Worm (Caenorhabditis elegans) whole organism, mixed stage, embryonic: ENCODE data around the gene F10G7.10.

Experiments
- M03D4.4 ChIP-seq: sonication (generic microtip); optimal IDR thresholded peaks from 2 replicates; lab custom pipeline; 2017; ENCODE audit warnings: mild to moderate bottlenecking, missing genetic modification characterization, missing compliant biosample characterization
- bed-3 ChIP-seq: fragments of 200-800 bp; sonication (Bioruptor generic); optimal IDR thresholded peaks from 3 replicates; lab custom pipeline; 2018; ENCODE audit warnings: mild to moderate bottlenecking, missing genetic modification characterization, moderate library complexity, missing compliant biosample characterization
- blmp-1 ChIP-seq: fragments of 150-350 bp; optimal IDR thresholded peaks from 2 replicates; lab custom pipeline; 2014; ENCODE audit warnings: missing biosample characterization, missing genetic modification characterization
- ceh-39 ChIP-seq: fragments of 150-350 bp; optimal IDR thresholded peaks from 2 replicates; lab custom pipeline; 2014; ENCODE audit warnings: missing biosample characterization, missing genetic modification characterization
- ceh-43 ChIP-seq: fragments of 200-800 bp; sonication (Bioruptor generic); optimal IDR thresholded peaks from 2 replicates; lab custom pipeline; 2018; ENCODE audit warnings: mild to moderate bottlenecking, missing genetic modification characterization, moderate library complexity, missing compliant biosample characterization
- ceh-83 ChIP-seq: fragments of 200-800 bp; sonication (Bioruptor generic); optimal IDR thresholded peaks from 2 replicates; lab custom pipeline; 2018; ENCODE audit warnings: mild to moderate bottlenecking, missing genetic modification characterization, missing compliant biosample characterization
- ces-1 ChIP-seq: fragments of 150-350 bp; optimal IDR thresholded peaks from 2 replicates; lab custom pipeline; 2014; ENCODE audit warnings: missing biosample characterization, missing genetic modification reagents, missing genetic modification characterization
- cnd-1 ChIP-seq: fragments of 200-800 bp; sonication (Bioruptor generic); optimal IDR thresholded peaks from 2 replicates; lab custom pipeline; 2018; ENCODE audit warnings: mild to moderate bottlenecking, missing genetic modification characterization, missing compliant biosample characterization
- drap-1 ChIP-seq: fragments of 200-800 bp; sonication (Bioruptor generic); optimal IDR thresholded peaks from 3 replicates; lab custom pipeline; 2018; ENCODE audit warnings: mild to moderate bottlenecking, missing genetic modification characterization, missing compliant biosample characterization
- elt-1 ChIP-seq: sonication (generic microtip); optimal IDR thresholded peaks from 2 replicates; lab custom pipeline; 2017; ENCODE audit warnings: missing genetic modification characterization, mild to moderate bottlenecking, missing compliant biosample characterization, antibody characterized with exemption, moderate library complexity, borderline replicate concordance; ENCODE audit not compliant: insufficient read depth
- elt-3 ChIP-seq: fragments of 150-350 bp; optimal IDR thresholded peaks from 2 replicates; lab custom pipeline; 2014; ENCODE audit warnings: missing biosample characterization, missing genetic modification characterization
- flh-1 ChIP-seq: fragments of 200-800 bp; sonication (Bioruptor generic); optimal IDR thresholded peaks from 2 replicates; lab custom pipeline; 2018; ENCODE audit warnings: mild to moderate bottlenecking, missing genetic modification characterization, moderate library complexity, missing compliant biosample characterization
- ham-2 ChIP-seq: fragments of 200-800 bp; sonication (Bioruptor generic); optimal IDR thresholded peaks from 2 replicates; lab custom pipeline; 2018; ENCODE audit warnings: mild to moderate bottlenecking, missing genetic modification characterization, missing compliant biosample characterization
- hlh-1 ChIP-seq: fragments of 150-350 bp; optimal IDR thresholded peaks from 2 replicates; lab custom pipeline; 2014; ENCODE audit warnings: missing biosample characterization, missing genetic modification reagents, missing genetic modification characterization
- lin-13 ChIP-seq: fragments of 150-350 bp; optimal IDR thresholded peaks from 2 replicates; lab custom pipeline; 2014; ENCODE audit warnings: missing biosample characterization, missing genetic modification characterization
- lin-32 ChIP-seq: fragments of 200-800 bp; sonication (Bioruptor generic); optimal IDR thresholded peaks from 2 replicates; lab custom pipeline; 2018; ENCODE audit warnings: mild to moderate bottlenecking, missing genetic modification characterization, missing compliant biosample characterization
- lsy-2 ChIP-seq: fragments of 150-350 bp; optimal IDR thresholded peaks from 2 replicates; lab custom pipeline; 2014; ENCODE audit warnings: missing biosample characterization, missing genetic modification characterization
- mab-5 ChIP-seq: fragments of 150-350 bp; optimal IDR thresholded peaks from 2 replicates; lab custom pipeline; 2014; ENCODE audit warnings: missing biosample characterization, missing genetic modification characterization
- mep-1 ChIP-seq: fragments of 150-350 bp; optimal IDR thresholded peaks from 2 replicates; lab custom pipeline; 2017; ENCODE audit warnings: missing biosample characterization, missing genetic modification reagents, missing genetic modification characterization, inconsistent platforms
- mls-2 ChIP-seq: sonication (generic microtip); optimal IDR thresholded peaks from 2 replicates; lab custom pipeline; 2016; ENCODE audit warnings: mild to moderate bottlenecking, missing genetic modification characterization, moderate library complexity, missing compliant biosample characterization
- nhr-12 ChIP-seq: fragments of 150-350 bp; optimal IDR thresholded peaks from 2 replicates; lab custom pipeline; 2014; ENCODE audit warnings: missing biosample characterization, missing genetic modification characterization
- nhr-2 ChIP-seq: fragments of 150-350 bp; optimal IDR thresholded peaks from 2 replicates; lab custom pipeline; 2014; ENCODE audit warnings: missing biosample characterization, missing genetic modification characterization
- nhr-237 ChIP-seq: fragments of 150-350 bp; optimal IDR thresholded peaks from 2 replicates; lab custom pipeline; 2014; ENCODE audit warnings: missing biosample characterization, missing genetic modification characterization
- nhr-28 ChIP-seq: fragments of 150-350 bp; optimal IDR thresholded peaks from 2 replicates; lab custom pipeline; 2014; ENCODE audit warnings: missing biosample characterization, missing genetic modification characterization
- nhr-76 ChIP-seq: sonication (generic microtip); optimal IDR thresholded peaks from 2 replicates; lab custom pipeline; 2017; ENCODE audit warnings: missing biosample characterization, missing genetic modification characterization
- pha-4 ChIP-seq: fragments of 150-350 bp; optimal IDR thresholded peaks from 2 replicates; lab custom pipeline; 2018; ENCODE audit warnings: missing biosample characterization, missing genetic modification reagents, missing genetic modification characterization
- sem-2 ChIP-seq: fragments of 200-800 bp; sonication (Bioruptor generic); optimal IDR thresholded peaks from 2 replicates; lab custom pipeline; 2018; ENCODE audit warnings: mild to moderate bottlenecking, missing genetic modification characterization, missing compliant biosample characterization
- snpc-4 ChIP-seq: fragments of 150-350 bp; optimal IDR thresholded peaks from 2 replicates; lab custom pipeline; 2014; ENCODE audit warnings: missing biosample characterization, missing genetic modification characterization
- sptf-1 ChIP-seq: sonication (generic microtip); optimal IDR thresholded peaks from 2 replicates; lab custom pipeline; 2017; ENCODE audit warnings: mild to moderate bottlenecking, missing genetic modification characterization, moderate library complexity, missing compliant biosample characterization
- tbx-8 ChIP-seq: fragments of 200-800 bp; sonication (Bioruptor generic); optimal IDR thresholded peaks from 2 replicates; lab custom pipeline; 2018; ENCODE audit warnings: mild to moderate bottlenecking, missing genetic modification characterization, moderate library complexity, missing compliant biosample characterization
- unc-120 ChIP-seq: sonication (generic microtip); optimal IDR thresholded peaks from 2 replicates; lab custom pipeline; 2017; ENCODE audit warnings: missing genetic modification characterization, missing compliant biosample characterization; ENCODE audit not compliant: poor library complexity, severe bottlenecking
- unc-39 ChIP-seq: fragments of 150-350 bp; optimal IDR thresholded peaks from 2 replicates; lab custom pipeline; 2014; ENCODE audit warnings: missing biosample characterization, missing genetic modification characterization
- unc-62 ChIP-seq: fragments of 150-350 bp; optimal IDR thresholded peaks from 2 replicates; lab custom pipeline; 2014; ENCODE audit warnings: missing biosample characterization, missing genetic modification reagents, missing genetic modification characterization
- zip-8 ChIP-seq: fragments of 150-350 bp; optimal IDR thresholded peaks from 2 replicates; lab custom pipeline; 2014; ENCODE audit warnings: missing biosample characterization, missing genetic modification characterization
- ztf-11 ChIP-seq: fragments of 150-350 bp; optimal IDR thresholded peaks from 2 replicates; lab custom pipeline; 2014; ENCODE audit warnings: missing biosample characterization, missing genetic modification characterization

Gene F10G7.10

DNA sequence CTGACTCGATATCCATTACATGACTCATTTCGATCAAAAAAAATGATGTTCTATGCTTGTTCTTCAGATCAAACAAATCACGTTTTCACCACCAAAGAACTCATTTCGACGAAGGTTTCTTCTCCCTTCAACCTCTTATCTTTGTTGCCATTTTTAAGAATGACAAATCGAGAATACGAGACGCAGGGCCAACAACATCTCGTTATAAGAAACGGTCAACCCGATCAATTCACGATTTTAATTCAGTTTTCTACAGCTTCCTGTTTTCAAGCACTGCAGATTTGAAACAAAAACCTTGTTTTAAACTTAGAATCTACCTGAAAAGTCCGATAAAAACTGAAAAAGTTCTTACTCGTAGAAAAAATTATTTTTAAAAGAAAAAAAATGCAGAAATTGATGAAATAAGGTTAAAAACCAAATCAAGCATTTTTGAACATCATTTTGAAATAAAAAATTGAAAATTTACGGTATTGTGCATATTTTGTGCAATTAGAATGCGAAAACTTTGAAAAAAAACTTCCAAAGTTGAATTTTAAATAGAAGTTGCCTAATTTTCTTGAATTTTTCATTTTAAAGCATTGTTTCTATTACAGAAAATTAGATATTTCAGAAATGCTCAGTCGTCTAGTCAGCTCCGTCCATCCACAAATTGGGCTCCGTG is 15.6 kb upstream of the F10G7.10 start, which contains the start of gene acs-11:
acs-11 (plus strand) TSS at position 611 of the 661 bp plus-strand sequence.
- TF ChIP-seq nhr-12 (tag; lab: Kevin White, UChicago) (no peak), flh-1 (no peak), unc-120 (no peak), ham-2 (GFP tag; lab: Kevin White, UChicago) (no peak), ces-1 (GFP tag; lab: Kevin White, UChicago) (no peak), elt-3 (tag; lab: Kevin White, UChicago) (no peak), zip-8 (tag; lab: Kevin White, UChicago) (no peak), M03D4.4 (tag; lab: Kevin White, UChicago) (no peak), lin-13 (tag; lab: Kevin White, UChicago) (no peak), unc-62 (no peak), mab-5 (no peak), unc-39 (tag; lab: Kevin White, UChicago) (no peak), ceh-43 (GFP tag; lab: Kevin White, UChicago) (no peak), elt-1 (tag; lab: Kevin White, UChicago) (no peak), ceh-39 (tag; lab: Kevin White, UChicago) (no peak), sptf-1 (tag; lab: Kevin White, UChicago) (no peak), hlh-1 (no peak)

DNA sequence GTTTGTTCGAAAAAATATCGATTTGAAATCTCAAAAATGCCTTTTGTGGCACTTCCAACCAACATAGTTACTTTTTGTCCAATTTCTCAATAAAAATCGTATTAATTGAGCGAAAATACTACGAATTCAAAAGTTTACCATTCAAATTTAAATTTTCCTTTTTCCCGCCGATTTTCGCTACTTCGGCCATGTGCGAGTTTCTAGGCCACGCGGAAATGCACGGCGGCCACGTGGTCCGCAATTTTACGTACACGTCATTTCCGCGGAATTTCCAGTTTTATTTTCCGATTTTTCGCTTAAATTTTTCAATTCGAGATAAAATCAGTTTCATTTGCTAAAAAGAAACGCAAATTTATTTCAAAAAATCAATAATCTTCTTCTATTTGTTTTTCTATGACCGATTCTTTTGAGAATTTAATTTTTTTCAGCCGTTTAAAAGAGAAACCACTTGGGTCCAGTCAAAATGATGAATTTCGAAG is 14.0 kb upstream of the F10G7.10 start, which contains the start of gene eas-1:
eas-1 (plus strand) TSS at position 429 of the 479 bp plus-strand sequence.
- TF ChIP-seq sem-2 (GFP tag; lab: Kevin White, UChicago) = no peak
- TF ChIP-seq mab-5 = no peak
- no peak for TF ChIP-seq unc-62
- peak; percentile 64 for TF ChIP-seq lsy-2
- TF ChIP-seq M03D4.4 (tag; lab: Kevin White, UChicago) = no peak
- TF ChIP-seq ham-2 (GFP tag; lab: Kevin White, UChicago) = no peak
- no peak for TF ChIP-seq tbx-8 (GFP tag; lab: Kevin White, UChicago)
- no peak for TF ChIP-seq ceh-43 (GFP tag; lab: Kevin White, UChicago)
- no peak for TF ChIP-seq nhr-12 (tag; lab: Kevin White, UChicago)
- TF ChIP-seq snpc-4 = no peak
- TF ChIP-seq unc-39 (tag; lab: Kevin White, UChicago) = no peak
- TF ChIP-seq mep-1 (tag; lab: Kevin White, UChicago) = peak; percentile 68
- peak; percentile 45 for TF ChIP-seq nhr-237 (tag; lab: Kevin White, UChicago)
- TF ChIP-seq mls-2 (tag; lab: Kevin White, UChicago) = peak; percentile 31
- peak; percentile 12 for TF ChIP-seq ces-1 (GFP tag; lab: Kevin White, UChicago)
- TF ChIP-seq bed-3 (GFP tag; lab: Kevin White, UChicago) = no peak
- TF ChIP-seq sptf-1 (tag; lab: Kevin White, UChicago) = peak; percentile 43
- peak; percentile 38 for TF ChIP-seq lin-13 (tag; lab: Kevin White, UChicago)
- no peak for TF ChIP-seq zip-8 (tag; lab: Kevin White, UChicago)
- no peak for TF ChIP-seq nhr-76 (tag; lab: Kevin White, UChicago)
- peak; percentile 18 for TF ChIP-seq drap-1 (GFP tag; lab: Kevin White, UChicago)
- no peak for TF ChIP-seq flh-1
- TF ChIP-seq ztf-11 = no peak
- TF ChIP-seq pha-4 = peak; percentile 46
- no peak for TF ChIP-seq ceh-83 (GFP tag; lab: Kevin White, UChicago)
- TF ChIP-seq hlh-1 = no peak
- TF ChIP-seq nhr-2 (tag; lab: Kevin White, UChicago) = no peak
- no peak for TF ChIP-seq unc-120
- no peak for TF ChIP-seq nhr-28 (tag; lab: Kevin White, UChicago)
- no peak for TF ChIP-seq cnd-1 (tag; lab: Kevin White, UChicago)
- no peak for TF ChIP-seq ceh-39 (tag; lab: Kevin White, UChicago)
- TF ChIP-seq elt-1 (tag; lab: Kevin White, UChicago) = no peak
- no peak for TF ChIP-seq elt-3 (tag; lab: Kevin White, UChicago)
- TF ChIP-seq blmp-1 (tag; lab: Kevin White, UChicago) = no peak
- TF ChIP-seq lin-32 (GFP tag; lab: Kevin White, UChicago) = peak; percentile 25

DNA sequence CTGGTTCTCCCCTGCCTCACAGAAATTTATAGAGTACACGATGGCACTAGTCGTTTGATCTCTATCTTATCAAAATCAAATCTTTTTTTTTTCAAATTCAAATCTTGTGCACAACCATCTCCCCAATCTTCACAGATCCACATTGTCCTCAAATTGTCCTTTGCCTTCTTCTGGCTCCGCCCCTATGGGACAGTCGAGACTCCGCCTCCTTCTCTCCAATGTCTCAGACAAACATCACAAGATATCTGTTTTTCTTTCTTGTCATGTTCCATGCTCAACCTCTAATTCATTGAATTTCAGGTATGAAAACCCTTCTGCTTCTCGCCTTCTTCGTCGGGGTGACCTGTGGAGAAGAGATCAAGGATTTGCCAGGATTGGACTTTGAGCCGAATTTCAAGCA is 11.3 kb upstream of the F10G7.10 start, which contains the start of gene ctsa-1.1:
ctsa-1.1 (plus strand) TSS at position 301 of the 400 bp plus-strand sequence.
- TF ChIP-seq ztf-11 = no peak
- no peak for TF ChIP-seq ceh-43 (GFP tag; lab: Kevin White, UChicago)
- no peak for TF ChIP-seq elt-3 (tag; lab: Kevin White, UChicago)
- TF ChIP-seq ham-2 (GFP tag; lab: Kevin White, UChicago) = no peak
- no peak for TF ChIP-seq mab-5
- no peak for TF ChIP-seq bed-3 (GFP tag; lab: Kevin White, UChicago)
- TF ChIP-seq flh-1 = no peak
- TF ChIP-seq zip-8 (tag; lab: Kevin White, UChicago) = no peak
- TF ChIP-seq pha-4 = no peak
- no peak for TF ChIP-seq nhr-76 (tag; lab: Kevin White, UChicago)
- TF ChIP-seq blmp-1 (tag; lab: Kevin White, UChicago) = no peak
- TF ChIP-seq ceh-83 (GFP tag; lab: Kevin White, UChicago) = no peak
- no peak for TF ChIP-seq lsy-2
- TF ChIP-seq lin-32 (GFP tag; lab: Kevin White, UChicago) = no peak
- TF ChIP-seq mep-1 (tag; lab: Kevin White, UChicago) = no peak
- TF ChIP-seq sem-2 (GFP tag; lab: Kevin White, UChicago) = no peak
- TF ChIP-seq M03D4.4 (tag; lab: Kevin White, UChicago) = no peak
- no peak for TF ChIP-seq unc-62
- no peak for TF ChIP-seq cnd-1 (tag; lab: Kevin White, UChicago)
